Worm (Caenorhabditis elegans) whole organism, young adult: ENCODE results near the gene rab-7.

ENCODE experiments used
- B0019.2 ChIP-seq: fragments of 200-800 bp; sonication (Bioruptor generic); conservative IDR thresholded peaks from 2 replicates; pipeline ENCODE4 v1.3.6; 2022; ENCODE audit warnings: missing genetic modification reagents, missing genetic modification characterization, missing compliant biosample characterization
- B0261.1 ChIP-seq: sonication (generic microtip); optimal IDR thresholded peaks from 2 replicates; lab custom pipeline; 2016; ENCODE audit warnings: mild to moderate bottlenecking, missing genetic modification characterization, moderate library complexity, missing compliant biosample characterization
- C17E4.6 ChIP-seq: fragments of 200-800 bp; sonication (Bioruptor generic); IDR thresholded peaks from 2 replicates; pipeline ENCODE4 v1.3.6; 2022; ENCODE audit warnings: missing genetic modification reagents, missing genetic modification characterization, missing compliant biosample characterization
- F22D6.2 ChIP-seq: sonication (generic microtip); optimal IDR thresholded peaks from 2 replicates; lab custom pipeline; 2016; ENCODE audit warnings: mild to moderate bottlenecking, missing genetic modification characterization, missing compliant biosample characterization
- F23B12.7 ChIP-seq: sonication (generic microtip); optimal IDR thresholded peaks from 2 replicates; lab custom pipeline; 2017; ENCODE audit warnings: missing genetic modification characterization, mild to moderate bottlenecking, missing compliant biosample characterization, antibody characterized with exemption, moderate library complexity; ENCODE audit not compliant: insufficient read depth
- F49E8.2 ChIP-seq: sonication (generic microtip); optimal IDR thresholded peaks from 3 replicates; lab custom pipeline; 2017; ENCODE audit warnings: missing genetic modification characterization, mild to moderate bottlenecking, missing compliant biosample characterization, antibody characterized with exemption, moderate library complexity; ENCODE audit not compliant: insufficient read depth
- F52B5.7 ChIP-seq: sonication (generic microtip); optimal IDR thresholded peaks from 2 replicates; lab custom pipeline; 2016; ENCODE audit warnings: mild to moderate bottlenecking, missing genetic modification characterization, missing compliant biosample characterization
- F57A8.1 ChIP-seq: fragments of 200-800 bp; sonication (Bioruptor generic); optimal IDR thresholded peaks from 2 replicates; lab custom pipeline; 2018; ENCODE audit warnings: mild to moderate bottlenecking, missing genetic modification characterization, moderate library complexity, missing compliant biosample characterization
- K11D2.4 ChIP-seq: fragments of 200-800 bp; sonication (Bioruptor generic); IDR thresholded peaks from 2 replicates; pipeline ENCODE4 v1.3.6; 2022; ENCODE audit warnings: missing genetic modification reagents, missing genetic modification characterization, missing compliant biosample characterization
- T07F8.4 ChIP-seq: sonication (generic microtip); optimal IDR thresholded peaks from 2 replicates; lab custom pipeline; 2016; ENCODE audit warnings: mild to moderate bottlenecking, missing genetic modification characterization, moderate library complexity, missing compliant biosample characterization
- Y53G8AR.9 ChIP-seq: fragments of 200-800 bp; sonication (Bioruptor generic); conservative IDR thresholded peaks from 2 replicates; pipeline ENCODE4 v1.3.6; 2022; ENCODE audit warnings: missing genetic modification reagents, missing genetic modification characterization, missing compliant biosample characterization
- Y56A3A.18 ChIP-seq: fragments of 200-800 bp; sonication (Bioruptor generic); IDR thresholded peaks from 2 replicates; pipeline ENCODE4 v1.3.6; 2022; ENCODE audit warnings: missing genetic modification reagents, missing genetic modification characterization, missing compliant biosample characterization
- Y67H2A.10 ChIP-seq: fragments of 200-800 bp; sonication (Bioruptor generic); conservative IDR thresholded peaks from 2 replicates; pipeline ENCODE4 v1.3.6; 2022; ENCODE audit warnings: missing genetic modification reagents, missing genetic modification characterization, missing compliant biosample characterization
- Y79H2A.3 ChIP-seq: fragments of 200-800 bp; sonication (Bioruptor generic); conservative IDR thresholded peaks from 2 replicates; pipeline ENCODE4 v1.3.6; 2022; ENCODE audit warnings: missing genetic modification reagents, missing genetic modification characterization, missing compliant biosample characterization
- ZK185.1 ChIP-seq: sonication (generic microtip); optimal IDR thresholded peaks from 2 replicates; lab custom pipeline; 2016; ENCODE audit warnings: mild to moderate bottlenecking, missing genetic modification characterization, missing compliant biosample characterization; ENCODE audit not compliant: poor library complexity, severe bottlenecking
- akir-1 ChIP-seq: fragments of 200-800 bp; sonication (Bioruptor generic); optimal IDR thresholded peaks from 2 replicates; lab custom pipeline; 2018; ENCODE audit warnings: mild to moderate bottlenecking, missing genetic modification characterization, moderate library complexity, missing compliant biosample characterization
- aptf-3 ChIP-seq: fragments of 200-800 bp; sonication (Bioruptor generic); IDR thresholded peaks from 2 replicates; pipeline ENCODE4 v1.3.6; 2022; ENCODE audit warnings: missing genetic modification characterization, missing compliant biosample characterization
- attf-3 ChIP-seq: fragments of 200-800 bp; sonication (Bioruptor generic); conservative IDR thresholded peaks from 2 replicates; pipeline ENCODE4 v1.3.6; 2022; ENCODE audit warnings: missing genetic modification reagents, missing genetic modification characterization, missing compliant biosample characterization
- bed-2 ChIP-seq: fragments of 200-800 bp; sonication (Bioruptor generic); IDR thresholded peaks from 2 replicates; pipeline ENCODE4 v1.3.6; 2022; ENCODE audit warnings: missing genetic modification reagents, missing genetic modification characterization, missing compliant biosample characterization
- cebp-2 ChIP-seq: fragments of 200-800 bp; sonication (Bioruptor generic); IDR thresholded peaks from 2 replicates; pipeline ENCODE4 v1.3.6; 2022; ENCODE audit warnings: missing genetic modification characterization, missing compliant biosample characterization
- ceh-27 ChIP-seq: fragments of 200-800 bp; sonication (Bioruptor generic); optimal IDR thresholded peaks from 2 replicates; lab custom pipeline; 2018; ENCODE audit warnings: mild to moderate bottlenecking, missing genetic modification characterization, moderate library complexity, missing compliant biosample characterization
- ceh-91 ChIP-seq: fragments of 200-800 bp; sonication (Bioruptor generic); IDR thresholded peaks from 2 replicates; pipeline ENCODE4 v1.3.6; 2022; ENCODE audit warnings: missing genetic modification reagents, missing genetic modification characterization, missing compliant biosample characterization
- chd-7 ChIP-seq: sonication (generic microtip); optimal IDR thresholded peaks from 2 replicates; lab custom pipeline; 2016; ENCODE audit warnings: mild to moderate bottlenecking, missing genetic modification characterization, moderate library complexity, missing compliant biosample characterization
- die-1 ChIP-seq: sonication (generic microtip); optimal IDR thresholded peaks from 2 replicates; lab custom pipeline; 2016; ENCODE audit warnings: missing genotype, mild to moderate bottlenecking, missing genetic modification characterization, missing compliant biosample characterization
- dpff-1 ChIP-seq: sonication (generic microtip); optimal IDR thresholded peaks from 2 replicates; lab custom pipeline; 2017; ENCODE audit warnings: mild to moderate bottlenecking, missing genetic modification characterization, missing compliant biosample characterization
- dpl-1 ChIP-seq: fragments of 150-350 bp; optimal IDR thresholded peaks from 2 replicates; lab custom pipeline; 2014; ENCODE audit warnings: missing biosample characterization, missing genetic modification reagents, missing genetic modification characterization
- egl-18 ChIP-seq: fragments of 200-800 bp; sonication (Bioruptor generic); IDR thresholded peaks from 2 replicates; pipeline ENCODE4 v1.3.6; 2022; ENCODE audit warnings: missing genetic modification reagents, missing genetic modification characterization, missing compliant biosample characterization
- ekl-4 ChIP-seq: fragments of 200-800 bp; sonication (Bioruptor generic); IDR thresholded peaks from 2 replicates; pipeline ENCODE4 v1.3.6; 2022; ENCODE audit warnings: missing genetic modification reagents, missing genetic modification characterization, missing compliant biosample characterization
- gei-17 ChIP-seq: fragments of 200-800 bp; sonication (Bioruptor generic); optimal IDR thresholded peaks from 2 replicates; lab custom pipeline; 2018; ENCODE audit warnings: mild to moderate bottlenecking, missing genetic modification characterization, missing compliant biosample characterization
- hmg-1.2 ChIP-seq: fragments of 200-800 bp; sonication (Bioruptor generic); IDR thresholded peaks from 2 replicates; pipeline ENCODE4 v1.3.6; 2022; ENCODE audit warnings: missing genetic modification reagents, missing genetic modification characterization, missing compliant biosample characterization
- hrde-1 ChIP-seq: sonication (generic microtip); optimal IDR thresholded peaks from 2 replicates; lab custom pipeline; 2016; ENCODE audit warnings: missing genetic modification characterization, mild to moderate bottlenecking, missing compliant biosample characterization, moderate library complexity, missing genotype, missing genetic modification reagents, borderline replicate concordance
- let-526 ChIP-seq: fragments of 200-800 bp; sonication (Bioruptor generic); IDR thresholded peaks from 2 replicates; pipeline ENCODE4 v1.3.6; 2022; ENCODE audit warnings: missing genetic modification reagents, missing genetic modification characterization, missing compliant biosample characterization
- let-607 ChIP-seq, 2 experiments: fragments of 200-800 bp in 1 of 2; sonication (Bioruptor generic) in 1 of 2; sonication (generic microtip) in 1 of 2; optimal IDR thresholded peaks; 2 replicates each; lab custom pipeline; 2016 to 2018; ENCODE audit warnings: mild to moderate bottlenecking in 2 of 2, missing compliant biosample characterization in 2 of 2, missing genetic modification characterization in 2 of 2, moderate library complexity in 2 of 2, missing genotype in 1 of 2
- madf-6 ChIP-seq: fragments of 200-800 bp; sonication (Bioruptor generic); IDR thresholded peaks from 2 replicates; pipeline ENCODE4 v1.3.6; 2022; ENCODE audit warnings: missing genetic modification reagents, missing genetic modification characterization, missing compliant biosample characterization
- mes-4 ChIP-seq: sonication (generic microtip); optimal IDR thresholded peaks from 2 replicates; lab custom pipeline; 2016; ENCODE audit warnings: missing genotype, missing genetic modification characterization, missing compliant biosample characterization
- mxl-1 ChIP-seq: sonication (generic microtip); optimal IDR thresholded peaks from 2 replicates; lab custom pipeline; 2016; ENCODE audit warnings: missing genetic modification characterization, missing compliant biosample characterization
- nfya-1 ChIP-seq: sonication (generic microtip); optimal IDR thresholded peaks from 2 replicates; lab custom pipeline; 2017; ENCODE audit warnings: antibody characterized with exemption, missing compliant biosample characterization, missing genetic modification characterization, borderline replicate concordance; ENCODE audit not compliant: insufficient read depth
- nfya-2 ChIP-seq: fragments of 200-800 bp; sonication (Bioruptor generic); IDR thresholded peaks from 2 replicates; pipeline ENCODE4 v1.3.6; 2022; ENCODE audit warnings: missing genetic modification reagents, missing genetic modification characterization, missing compliant biosample characterization
- nhr-27 ChIP-seq: fragments of 200-800 bp; sonication (Bioruptor generic); optimal IDR thresholded peaks from 2 replicates; lab custom pipeline; 2018; ENCODE audit warnings: mild to moderate bottlenecking, missing genetic modification characterization, moderate library complexity, missing compliant biosample characterization
- nhr-90 ChIP-seq: sonication (generic microtip); optimal IDR thresholded peaks from 2 replicates; lab custom pipeline; 2016; ENCODE audit warnings: missing genotype, mild to moderate bottlenecking, missing genetic modification characterization, missing compliant biosample characterization
- pha-4 ChIP-seq: fragments of 150-350 bp; sonication (generic microtip); optimal IDR thresholded peaks from 2 replicates; lab custom pipeline; 2014; ENCODE audit warnings: missing biosample characterization, missing genetic modification reagents, missing genetic modification characterization
- rec-8 ChIP-seq, 2 experiments: sonication (generic microtip); optimal IDR thresholded peaks; 2 replicates each; lab custom pipeline; 2016; ENCODE audit warnings: mild to moderate bottlenecking in 2 of 2, missing genetic modification characterization in 2 of 2, missing genetic modification reagents in 2 of 2, missing genotype in 2 of 2, missing biosample characterization in 1 of 2, missing compliant biosample characterization in 1 of 2, moderate library complexity in 1 of 2
- sea-2 ChIP-seq: fragments of 200-800 bp; sonication (Bioruptor generic); IDR thresholded peaks from 2 replicates; pipeline ENCODE4 v1.3.6; 2022; ENCODE audit warnings: missing genetic modification characterization, missing compliant biosample characterization
- snpc-1.3 ChIP-seq: sonication (generic microtip); optimal IDR thresholded peaks from 2 replicates; lab custom pipeline; 2017; ENCODE audit warnings: missing genetic modification characterization, mild to moderate bottlenecking, missing compliant biosample characterization, antibody characterized with exemption, moderate library complexity, missing genotype, missing genetic modification reagents; ENCODE audit not compliant: insufficient read depth
- tbx-9 ChIP-seq: sonication (generic microtip); optimal IDR thresholded peaks from 2 replicates; lab custom pipeline; 2016; ENCODE audit warnings: borderline replicate concordance, missing genetic modification characterization, inconsistent platforms, missing compliant biosample characterization
- xnd-1 ChIP-seq: sonication (generic microtip); optimal IDR thresholded peaks from 2 replicates; lab custom pipeline; 2016; ENCODE audit warnings: missing genotype, missing genetic modification reagents, missing genetic modification characterization, missing compliant biosample characterization
- ztf-25 ChIP-seq: fragments of 200-800 bp; sonication (Bioruptor generic); IDR thresholded peaks from 2 replicates; pipeline ENCODE4 v1.3.6; 2022; ENCODE audit warnings: missing genetic modification reagents, missing genetic modification characterization, missing compliant biosample characterization
- ztf-28 ChIP-seq: fragments of 200-800 bp; sonication (Bioruptor generic); IDR thresholded peaks from 2 replicates; pipeline ENCODE4 v1.3.6; 2022; ENCODE audit warnings: missing genetic modification reagents, missing genetic modification characterization, missing compliant biosample characterization

rab-7 gene

DNA sequence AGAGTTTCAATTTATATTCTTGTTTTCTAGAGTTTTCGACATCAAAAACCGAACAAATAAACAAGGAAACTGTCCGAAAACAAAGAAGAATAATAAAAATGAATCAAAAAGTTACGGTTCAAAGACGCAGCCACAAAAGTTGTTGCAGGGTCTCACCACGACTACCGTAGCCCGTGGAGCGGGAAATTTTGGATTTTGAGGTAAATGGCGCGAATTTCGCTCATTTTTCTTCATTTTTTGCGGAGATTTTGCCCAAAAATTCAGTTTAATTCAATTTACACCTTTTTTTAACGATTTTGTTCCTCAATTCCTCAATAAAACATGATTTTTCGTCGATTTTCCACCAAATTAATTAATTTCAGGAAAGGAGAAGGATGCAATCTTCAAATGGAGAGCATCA lies 1.5 kb upstream of the rab-7 start, which contains the start of gene mex-1 (continued):
- TF ChIP-seq C17E4.6 (GFP tag; lab: Robert Waterston, UW), result peak; percentile 95
- TF ChIP-seq dpff-1 (tag; lab: Kevin White, UChicago), result no peak
- peak; percentile 92 for TF ChIP-seq ztf-28 (GFP tag; lab: Robert Waterston, UW)
- peak; percentile 78; the same call in 1 of the 2 replicates for TF ChIP-seq Y53G8AR.9 (GFP tag; lab: Robert Waterston, UW)
- no peak for TF ChIP-seq F23B12.7 (tag; lab: Kevin White, UChicago)
- TF ChIP-seq B0261.1 (tag; lab: Kevin White, UChicago), result no peak
- peak; percentile 91 for TF ChIP-seq B0019.2 (GFP tag; lab: Robert Waterston, UW)
- TF ChIP-seq aptf-3 (GFP tag; lab: Robert Waterston, UW), result no peak
- TF ChIP-seq F49E8.2 (tag; lab: Kevin White, UChicago), result peak; percentile 78
- no peak for TF ChIP-seq ZK185.1 (tag; lab: Kevin White, UChicago)
- TF ChIP-seq ztf-25, result no peak
- no peak for TF ChIP-seq bed-2 (GFP tag; lab: Robert Waterston, UW)
- no peak for TF ChIP-seq mxl-1 (tag; lab: Kevin White, UChicago)
- TF ChIP-seq gei-17 (GFP tag; lab: Kevin White, UChicago), result no peak
- no peak for TF ChIP-seq tbx-9 (tag; lab: Kevin White, UChicago)
- no peak for TF ChIP-seq pha-4 (tag; lab: Kevin White, UChicago)
- TF ChIP-seq T07F8.4 (tag; lab: Kevin White, UChicago), result no peak
- TF ChIP-seq nfya-1, result no peak
- TF ChIP-seq rec-8 (tag; optimal IDR thresholded peaks at IDR 0.05; lab: Kevin White, UChicago), result no peak
- 0 out of 2 replicates have a peak, but pooled peaks have one; percentile 33 for TF ChIP-seq Y67H2A.10
- TF ChIP-seq attf-3, result peak; percentile 76
- TF ChIP-seq dpl-1 (GFP tag; lab: Kevin White, UChicago), result peak; percentile 97
- TF ChIP-seq nfya-2, result 0 out of 2 replicates have a peak, but pooled peaks have one; percentile 73
- TF ChIP-seq mes-4 (tag; lab: Kevin White, UChicago), result no peak
- TF ChIP-seq egl-18, result no peak
- TF ChIP-seq K11D2.4 (GFP tag; lab: Robert Waterston, UW), result no peak
- no peak for TF ChIP-seq chd-7 (tag; lab: Kevin White, UChicago)
- peak; percentile 100 for TF ChIP-seq xnd-1 (tag; lab: Kevin White, UChicago)
- TF ChIP-seq let-526 (GFP tag; lab: Robert Waterston, UW), result no peak
- no peak for TF ChIP-seq F52B5.7
- no peak for TF ChIP-seq sea-2 (GFP tag; lab: Robert Waterston, UW)
- no peak for TF ChIP-seq nhr-27 (tag; lab: Kevin White, UChicago)
- TF ChIP-seq ceh-91 (GFP tag; lab: Robert Waterston, UW), result peak; percentile 98
- TF ChIP-seq ceh-27 (GFP tag; lab: Kevin White, UChicago), result no peak
- TF ChIP-seq ekl-4 (GFP tag; lab: Robert Waterston, UW), result peak; percentile 91
- no peak for TF ChIP-seq nhr-90 (tag; lab: Kevin White, UChicago)
- peak; percentile 78 for TF ChIP-seq Y79H2A.3
- TF ChIP-seq F22D6.2 (tag; lab: Kevin White, UChicago), result no peak
- TF ChIP-seq madf-6 (GFP tag; lab: Robert Waterston, UW), result peak; percentile 100
- peak; percentile 70 for TF ChIP-seq hmg-1.2 (GFP tag; lab: Robert Waterston, UW)
- no peak for TF ChIP-seq akir-1 (GFP tag; lab: Kevin White, UChicago)
- no peak for TF ChIP-seq cebp-2
- no peak for TF ChIP-seq Y56A3A.18 (GFP tag; lab: Robert Waterston, UW)
- TF ChIP-seq hrde-1 (tag; lab: Kevin White, UChicago), result no peak
- peak; percentile 93 for TF ChIP-seq snpc-1.3 (tag; lab: Kevin White, UChicago)
- no peak for TF ChIP-seq let-607 (tag; optimal IDR thresholded peaks at IDR 0.05; lab: Kevin White, UChicago)
- no peak for TF ChIP-seq die-1 (tag; lab: Kevin White, UChicago)
- no peak for TF ChIP-seq F57A8.1 (GFP tag; lab: Kevin White, UChicago)
